Worm (Caenorhabditis elegans) whole organism, mixed stage, embryonic: Measurements from ENCODE around the gene moe-3.

ENCODE experiments used
- M03D4.4 ChIP-seq: sonication (generic microtip); optimal IDR thresholded peaks from 2 replicates; lab custom pipeline; 2017; ENCODE audit warnings: mild to moderate bottlenecking, missing genetic modification characterization, missing compliant biosample characterization
- bed-3 ChIP-seq: fragments of 200-800 bp; sonication (Bioruptor generic); optimal IDR thresholded peaks from 3 replicates; lab custom pipeline; 2018; ENCODE audit warnings: mild to moderate bottlenecking, missing genetic modification characterization, moderate library complexity, missing compliant biosample characterization
- blmp-1 ChIP-seq: fragments of 150-350 bp; optimal IDR thresholded peaks from 2 replicates; lab custom pipeline; 2014; ENCODE audit warnings: missing biosample characterization, missing genetic modification characterization
- ceh-39 ChIP-seq: fragments of 150-350 bp; optimal IDR thresholded peaks from 2 replicates; lab custom pipeline; 2014; ENCODE audit warnings: missing biosample characterization, missing genetic modification characterization
- ceh-43 ChIP-seq: fragments of 200-800 bp; sonication (Bioruptor generic); optimal IDR thresholded peaks from 2 replicates; lab custom pipeline; 2018; ENCODE audit warnings: mild to moderate bottlenecking, missing genetic modification characterization, moderate library complexity, missing compliant biosample characterization
- ceh-83 ChIP-seq: fragments of 200-800 bp; sonication (Bioruptor generic); optimal IDR thresholded peaks from 2 replicates; lab custom pipeline; 2018; ENCODE audit warnings: mild to moderate bottlenecking, missing genetic modification characterization, missing compliant biosample characterization
- ces-1 ChIP-seq: fragments of 150-350 bp; optimal IDR thresholded peaks from 2 replicates; lab custom pipeline; 2014; ENCODE audit warnings: missing biosample characterization, missing genetic modification reagents, missing genetic modification characterization
- cnd-1 ChIP-seq: fragments of 200-800 bp; sonication (Bioruptor generic); optimal IDR thresholded peaks from 2 replicates; lab custom pipeline; 2018; ENCODE audit warnings: mild to moderate bottlenecking, missing genetic modification characterization, missing compliant biosample characterization
- drap-1 ChIP-seq: fragments of 200-800 bp; sonication (Bioruptor generic); optimal IDR thresholded peaks from 3 replicates; lab custom pipeline; 2018; ENCODE audit warnings: mild to moderate bottlenecking, missing genetic modification characterization, missing compliant biosample characterization
- elt-3 ChIP-seq: fragments of 150-350 bp; optimal IDR thresholded peaks from 2 replicates; lab custom pipeline; 2014; ENCODE audit warnings: missing biosample characterization, missing genetic modification characterization
- flh-1 ChIP-seq: fragments of 200-800 bp; sonication (Bioruptor generic); optimal IDR thresholded peaks from 2 replicates; lab custom pipeline; 2018; ENCODE audit warnings: mild to moderate bottlenecking, missing genetic modification characterization, moderate library complexity, missing compliant biosample characterization
- ham-2 ChIP-seq: fragments of 200-800 bp; sonication (Bioruptor generic); optimal IDR thresholded peaks from 2 replicates; lab custom pipeline; 2018; ENCODE audit warnings: mild to moderate bottlenecking, missing genetic modification characterization, missing compliant biosample characterization
- hlh-1 ChIP-seq: fragments of 150-350 bp; optimal IDR thresholded peaks from 2 replicates; lab custom pipeline; 2014; ENCODE audit warnings: missing biosample characterization, missing genetic modification reagents, missing genetic modification characterization
- lin-13 ChIP-seq: fragments of 150-350 bp; optimal IDR thresholded peaks from 2 replicates; lab custom pipeline; 2014; ENCODE audit warnings: missing biosample characterization, missing genetic modification characterization
- lin-32 ChIP-seq: fragments of 200-800 bp; sonication (Bioruptor generic); optimal IDR thresholded peaks from 2 replicates; lab custom pipeline; 2018; ENCODE audit warnings: mild to moderate bottlenecking, missing genetic modification characterization, missing compliant biosample characterization
- lsy-2 ChIP-seq: fragments of 150-350 bp; optimal IDR thresholded peaks from 2 replicates; lab custom pipeline; 2014; ENCODE audit warnings: missing biosample characterization, missing genetic modification characterization
- mab-5 ChIP-seq: fragments of 150-350 bp; optimal IDR thresholded peaks from 2 replicates; lab custom pipeline; 2014; ENCODE audit warnings: missing biosample characterization, missing genetic modification characterization
- mep-1 ChIP-seq: fragments of 150-350 bp; optimal IDR thresholded peaks from 2 replicates; lab custom pipeline; 2017; ENCODE audit warnings: missing biosample characterization, missing genetic modification reagents, missing genetic modification characterization, inconsistent platforms
- mls-2 ChIP-seq: sonication (generic microtip); optimal IDR thresholded peaks from 2 replicates; lab custom pipeline; 2016; ENCODE audit warnings: mild to moderate bottlenecking, missing genetic modification characterization, moderate library complexity, missing compliant biosample characterization
- nhr-12 ChIP-seq: fragments of 150-350 bp; optimal IDR thresholded peaks from 2 replicates; lab custom pipeline; 2014; ENCODE audit warnings: missing biosample characterization, missing genetic modification characterization
- nhr-237 ChIP-seq: fragments of 150-350 bp; optimal IDR thresholded peaks from 2 replicates; lab custom pipeline; 2014; ENCODE audit warnings: missing biosample characterization, missing genetic modification characterization
- nhr-28 ChIP-seq: fragments of 150-350 bp; optimal IDR thresholded peaks from 2 replicates; lab custom pipeline; 2014; ENCODE audit warnings: missing biosample characterization, missing genetic modification characterization
- nhr-76 ChIP-seq: sonication (generic microtip); optimal IDR thresholded peaks from 2 replicates; lab custom pipeline; 2017; ENCODE audit warnings: missing biosample characterization, missing genetic modification characterization
- pha-4 ChIP-seq: fragments of 150-350 bp; optimal IDR thresholded peaks from 2 replicates; lab custom pipeline; 2018; ENCODE audit warnings: missing biosample characterization, missing genetic modification reagents, missing genetic modification characterization
- sem-2 ChIP-seq: fragments of 200-800 bp; sonication (Bioruptor generic); optimal IDR thresholded peaks from 2 replicates; lab custom pipeline; 2018; ENCODE audit warnings: mild to moderate bottlenecking, missing genetic modification characterization, missing compliant biosample characterization
- snpc-4 ChIP-seq: fragments of 150-350 bp; optimal IDR thresholded peaks from 2 replicates; lab custom pipeline; 2014; ENCODE audit warnings: missing biosample characterization, missing genetic modification characterization
- sptf-1 ChIP-seq: sonication (generic microtip); optimal IDR thresholded peaks from 2 replicates; lab custom pipeline; 2017; ENCODE audit warnings: mild to moderate bottlenecking, missing genetic modification characterization, moderate library complexity, missing compliant biosample characterization
- tbx-8 ChIP-seq: fragments of 200-800 bp; sonication (Bioruptor generic); optimal IDR thresholded peaks from 2 replicates; lab custom pipeline; 2018; ENCODE audit warnings: mild to moderate bottlenecking, missing genetic modification characterization, moderate library complexity, missing compliant biosample characterization
- unc-120 ChIP-seq: sonication (generic microtip); optimal IDR thresholded peaks from 2 replicates; lab custom pipeline; 2017; ENCODE audit warnings: missing genetic modification characterization, missing compliant biosample characterization; ENCODE audit not compliant: poor library complexity, severe bottlenecking
- unc-39 ChIP-seq: fragments of 150-350 bp; optimal IDR thresholded peaks from 2 replicates; lab custom pipeline; 2014; ENCODE audit warnings: missing biosample characterization, missing genetic modification characterization
- unc-62 ChIP-seq: fragments of 150-350 bp; optimal IDR thresholded peaks from 2 replicates; lab custom pipeline; 2014; ENCODE audit warnings: missing biosample characterization, missing genetic modification reagents, missing genetic modification characterization
- zip-8 ChIP-seq: fragments of 150-350 bp; optimal IDR thresholded peaks from 2 replicates; lab custom pipeline; 2014; ENCODE audit warnings: missing biosample characterization, missing genetic modification characterization
- ztf-11 ChIP-seq: fragments of 150-350 bp; optimal IDR thresholded peaks from 2 replicates; lab custom pipeline; 2014; ENCODE audit warnings: missing biosample characterization, missing genetic modification characterization

moe-3 gene

ce11 chrII:13183228-13183755, 17.8 kb upstream of the moe-3 start, which contains the start of the genes W09H1.4 and his-73:
Gene W09H1.4 (plus strand): TSS chrII:13183528.
Gene his-73 (plus strand): TSS chrII:13183705.
- TF ChIP-seq lin-32 (no peak), nhr-28 (tag; lab: Kevin White, UChicago) (no peak), sem-2 (GFP tag; lab: Kevin White, UChicago) (no peak), unc-62 (GFP tag; lab: Kevin White, UChicago) (no peak), tbx-8 (GFP tag; lab: Kevin White, UChicago) (no peak), blmp-1 (tag; lab: Kevin White, UChicago) (no peak), mep-1 (tag; lab: Kevin White, UChicago) (no peak)

DNA sequence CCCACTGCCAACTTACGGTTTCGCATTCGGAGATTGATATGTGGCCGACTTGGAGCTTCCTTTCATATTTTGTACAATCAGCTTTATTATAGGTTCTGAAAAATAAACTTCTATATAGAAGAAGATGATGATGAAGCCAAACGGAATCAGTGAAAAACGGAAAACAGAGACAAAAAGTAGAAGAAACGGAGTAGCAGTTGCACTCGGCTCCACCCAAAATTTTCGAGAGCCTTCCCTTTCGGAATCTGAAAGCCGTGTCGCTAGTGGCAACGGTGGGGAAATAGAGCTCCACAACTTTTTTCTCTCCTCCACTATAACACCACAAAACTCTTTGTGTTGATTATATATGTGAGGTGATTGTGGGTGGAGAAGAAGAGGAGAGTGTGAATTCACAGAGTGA, 15.9 kb upstream of the moe-3 start, which contains the start of gene W09H1.1:
Gene W09H1.1 (minus strand): TSS at position 101 of the 400 bp plus-strand sequence.
- no peak for TF ChIP-seq bed-3 (GFP tag; lab: Kevin White, UChicago)

DNA sequence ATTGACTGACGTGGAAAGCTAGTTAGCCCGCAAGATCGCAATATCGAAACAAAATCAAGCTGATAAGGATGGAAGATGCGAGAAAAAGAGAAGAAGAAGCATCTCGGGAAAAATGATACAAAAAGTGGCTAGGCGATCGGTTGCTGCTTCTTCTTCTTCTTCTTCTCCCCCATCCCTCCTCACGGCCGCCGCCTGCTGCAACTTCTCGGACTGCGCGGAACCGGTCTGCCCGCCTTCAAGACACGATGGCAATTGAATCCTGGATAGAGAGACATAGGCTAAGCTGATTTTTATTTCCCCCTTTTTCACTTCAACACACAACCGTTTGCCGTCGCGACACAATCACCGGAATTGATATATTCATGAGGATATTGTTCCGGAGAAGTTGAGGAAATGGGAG, 8.9 kb upstream of the moe-3 start:
- TF ChIP-seq bed-3 (GFP tag; lab: Kevin White, UChicago): no peak
- no peak for TF ChIP-seq snpc-4 (tag; lab: Kevin White, UChicago)
- TF ChIP-seq unc-39 (tag; lab: Kevin White, UChicago): no peak
- TF ChIP-seq nhr-76: no peak
- TF ChIP-seq mab-5 (tag; lab: Kevin White, UChicago): no peak
- no peak for TF ChIP-seq mls-2 (tag; lab: Kevin White, UChicago)
- TF ChIP-seq lsy-2 (tag; lab: Kevin White, UChicago): no peak
- TF ChIP-seq ham-2 (GFP tag; lab: Kevin White, UChicago): no peak
- TF ChIP-seq sptf-1 (tag; lab: Kevin White, UChicago): no peak
- no peak for TF ChIP-seq zip-8 (tag; lab: Kevin White, UChicago)
- TF ChIP-seq ces-1 (GFP tag; lab: Kevin White, UChicago): no peak

DNA sequence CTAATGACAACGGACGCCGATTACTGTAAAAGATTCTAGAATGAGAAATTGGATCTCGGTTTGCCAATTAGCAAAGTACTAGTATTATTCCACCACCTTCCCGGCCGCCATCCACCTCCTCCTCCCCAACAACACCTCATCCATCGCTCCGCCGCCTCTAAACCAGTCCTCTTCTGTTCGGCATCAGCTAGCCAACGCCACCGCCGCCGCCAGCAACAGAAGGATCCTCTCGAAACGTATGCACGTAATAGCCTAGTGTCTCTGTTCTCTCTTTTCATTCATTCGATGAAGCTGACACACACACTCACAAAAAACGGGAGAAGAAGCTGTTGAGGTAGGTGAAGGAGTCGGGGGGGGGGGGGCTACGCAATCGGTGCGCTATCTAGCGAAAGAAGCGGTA, 5.2 kb upstream of the moe-3 start:
- TF ChIP-seq lin-32: no peak
- TF ChIP-seq nhr-12 (tag; lab: Kevin White, UChicago): no peak
- no peak for TF ChIP-seq sem-2 (GFP tag; lab: Kevin White, UChicago)
- no peak for TF ChIP-seq pha-4 (tag; lab: Kevin White, UChicago)
- TF ChIP-seq nhr-237: no peak
- TF ChIP-seq ces-1 (GFP tag; lab: Kevin White, UChicago): no peak

DNA sequence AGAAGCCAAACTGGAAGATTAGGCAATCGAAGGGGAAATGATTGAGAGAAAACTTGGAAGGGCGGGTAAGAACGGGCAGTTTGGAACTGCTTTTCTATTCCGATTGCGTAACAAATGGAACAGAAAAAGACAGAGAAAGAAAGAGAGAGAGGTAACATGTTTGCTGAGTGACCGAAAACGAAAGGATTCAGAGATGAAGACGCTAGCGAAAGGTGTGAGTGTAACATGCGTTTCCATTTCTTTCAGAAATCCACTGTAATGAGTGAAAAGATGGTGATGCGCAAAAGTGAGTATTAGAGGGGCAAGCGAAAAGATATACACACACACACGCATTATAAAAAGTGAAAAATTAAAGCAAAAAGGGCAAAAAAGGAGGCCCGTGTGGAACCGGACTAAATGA, 2.0 kb upstream of the moe-3 start:
- TF ChIP-seq zip-8 (tag; lab: Kevin White, UChicago) (peak; percentile 32), blmp-1 (tag; lab: Kevin White, UChicago) (peak; percentile 79), mep-1 (tag; lab: Kevin White, UChicago) (no peak), bed-3 (GFP tag; lab: Kevin White, UChicago) (no peak)

DNA sequence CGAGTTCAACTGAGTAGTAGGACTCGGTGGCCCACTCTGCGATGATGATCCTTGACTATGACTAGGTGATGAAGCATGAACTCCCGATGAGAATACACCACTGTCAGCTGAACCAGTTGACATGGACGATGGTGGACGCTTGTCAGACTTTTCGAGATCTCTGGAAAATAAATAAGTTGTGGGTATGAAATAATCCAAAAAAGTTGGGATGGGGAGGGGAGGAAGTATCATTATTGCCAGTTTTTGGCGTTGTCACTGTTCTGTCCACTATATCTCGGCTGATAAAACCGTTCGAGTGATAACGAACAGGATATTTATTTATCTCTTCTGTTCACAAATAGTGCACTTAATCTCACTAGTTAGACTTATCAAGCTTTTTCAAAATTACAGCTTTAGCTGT, 1.5 kb downstream of the moe-3 start:
- TF ChIP-seq ztf-11 (no peak), flh-1 (GFP tag; lab: Kevin White, UChicago) (no peak), elt-3 (no peak), cnd-1 (tag; lab: Kevin White, UChicago) (no peak), M03D4.4 (tag; lab: Kevin White, UChicago) (no peak), mab-5 (tag; lab: Kevin White, UChicago) (no peak), sptf-1 (tag; lab: Kevin White, UChicago) (no peak), drap-1 (no peak), lin-13 (no peak)

DNA sequence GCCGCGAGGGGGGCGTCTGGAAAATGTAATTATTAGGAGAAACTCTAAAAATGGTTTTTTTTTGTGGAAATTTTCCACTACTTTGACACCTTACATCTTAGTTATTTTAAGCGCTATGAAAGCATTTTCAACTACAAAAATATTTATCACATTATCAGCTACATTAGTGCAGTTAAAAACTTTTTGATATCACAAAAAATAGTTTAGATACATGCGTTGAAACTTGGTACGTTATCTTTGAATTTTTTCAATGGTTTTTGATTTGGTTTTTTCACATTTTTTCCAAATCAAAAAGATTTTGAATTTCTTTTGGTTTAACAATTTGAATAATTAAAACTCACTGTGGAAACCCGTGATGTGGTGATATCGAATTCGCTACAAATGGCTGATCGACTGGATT, 2.5 kb downstream of the moe-3 start:
- TF ChIP-seq ces-1 (GFP tag; lab: Kevin White, UChicago) (no peak), tbx-8 (GFP tag; lab: Kevin White, UChicago) (no peak), hlh-1 (tag; lab: Kevin White, UChicago) (no peak), ceh-83 (no peak), lin-13 (no peak), ztf-11 (no peak), mep-1 (tag; lab: Kevin White, UChicago) (no peak), unc-62 (GFP tag; lab: Kevin White, UChicago) (no peak), sem-2 (GFP tag; lab: Kevin White, UChicago) (no peak), unc-120 (tag; lab: Kevin White, UChicago) (no peak), mab-5 (tag; lab: Kevin White, UChicago) (no peak), blmp-1 (tag; lab: Kevin White, UChicago) (no peak), ceh-39 (no peak), lsy-2 (tag; lab: Kevin White, UChicago) (no peak), ceh-43 (GFP tag; lab: Kevin White, UChicago) (no peak)
